Fruit fly (Drosophila melanogaster) Kc167 (cell line): ENCODE measurements around the gene Cpr78Ca.

Experiments
- Myc ChIP-seq: fragments of >200 bp; optimal IDR thresholded peaks from 2 replicates; lab custom pipeline; 2017; ENCODE audit warnings: missing external identifiers
- h ChIP-seq: fragments of >200 bp; optimal IDR thresholded peaks from 3 replicates; lab custom pipeline; 2018; ENCODE audit warnings: missing external identifiers
- insv ChIP-seq: fragments of >200 bp; optimal IDR thresholded peaks from 3 replicates; lab custom pipeline; 2018; ENCODE audit warnings: missing external identifiers
- psq ChIP-seq: fragments of >200 bp; optimal IDR thresholded peaks from 2 replicates; lab custom pipeline; 2017; ENCODE audit warnings: missing external identifiers
- ttk ChIP-seq: sonication (Bioruptor generic); optimal IDR thresholded peaks from 2 replicates; lab custom pipeline; 2017; ENCODE audit warnings: missing external identifiers

- TF ChIP-seq h (lab: Kevin White, UChicago) (no peak), psq (lab: Kevin White, UChicago) (no peak), Myc (no peak), insv (no peak), ttk (lab: Kevin White, UChicago) (no peak)
Measured at dm6 chr3L:21304400-21304799, 11.8 kb upstream of the Cpr78Ca start, which contains the start of the genes CG11309 and CG7632.
